Worm (Caenorhabditis elegans): ENCODE results near the gene trx-1.

The trx-1 gene

DNA sequence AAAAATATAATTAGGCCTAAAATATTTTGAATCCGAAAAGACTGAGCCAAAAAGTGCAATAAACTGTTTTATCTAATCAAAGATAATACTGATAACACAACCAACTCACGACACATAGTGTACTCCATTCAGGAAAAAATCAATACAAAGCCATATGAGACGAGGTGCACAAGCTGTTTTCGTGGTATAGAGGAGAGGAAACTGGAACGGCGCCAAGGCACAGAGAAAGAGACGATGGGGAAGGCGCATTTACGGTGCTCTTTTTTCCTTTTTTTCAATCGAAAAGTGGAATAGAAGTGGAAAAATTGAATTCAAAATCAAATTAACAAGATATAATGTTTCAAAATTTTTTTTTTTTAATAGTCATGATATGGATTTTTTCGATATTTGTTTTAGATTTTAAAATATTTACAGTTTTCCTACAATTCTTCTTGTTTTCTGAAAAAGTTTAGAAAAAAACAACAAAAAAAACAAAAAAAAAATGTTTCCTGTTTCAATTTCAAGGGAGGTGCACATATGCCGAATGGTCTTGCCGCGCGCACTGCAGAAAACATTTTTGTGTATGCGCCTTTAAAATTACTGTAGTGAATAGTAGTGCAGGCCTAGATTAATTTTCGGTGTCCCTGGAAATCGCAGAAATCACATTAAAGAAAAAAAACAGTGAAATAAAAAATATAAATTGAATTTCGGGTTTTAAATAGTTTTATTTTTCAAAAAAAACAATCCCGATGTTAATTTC is 5.2 kb upstream of the trx-1 start, which contains the start of gene B0228.7:
TSS of gene B0228.7 (minus strand) at position 627 of the 739 bp plus-strand sequence.
- peak; percentile 49 for TF ChIP-seq nfya-1 (tag; optimal IDR thresholded peaks at IDR 0.05; ENCODE audit: insufficient read depth)
- TF ChIP-seq nhr-77 (tag; optimal IDR thresholded peaks at IDR 0.05): no peak
- TF ChIP-seq ceh-28 (tag; optimal IDR thresholded peaks at IDR 0.05): peak; percentile 24
- TF ChIP-seq hmg-11 (tag; optimal IDR thresholded peaks at IDR 0.05): peak; percentile 10
- TF ChIP-seq pha-4 (tag; optimal IDR thresholded peaks at IDR 0.05): peak; percentile 64
- peak; percentile 78 for TF ChIP-seq elt-2 (tag; optimal IDR thresholded peaks at IDR 0.05)
- TF ChIP-seq ama-1 (optimal IDR thresholded peaks at IDR 0.05): peak; percentile 30
- TF ChIP-seq snpc-4 (tag; optimal IDR thresholded peaks at IDR 0.05): no peak
- peak; percentile 7 for TF ChIP-seq lin-39 (tag; optimal IDR thresholded peaks at IDR 0.05)
- no peak for TF ChIP-seq egl-5 (tag; optimal IDR thresholded peaks at IDR 0.05)
- TF ChIP-seq pqm-1 (tag; optimal IDR thresholded peaks at IDR 0.05): peak; percentile 38
- TF ChIP-seq lin-15B (tag; optimal IDR thresholded peaks at IDR 0.05): peak; percentile 22

DNA sequence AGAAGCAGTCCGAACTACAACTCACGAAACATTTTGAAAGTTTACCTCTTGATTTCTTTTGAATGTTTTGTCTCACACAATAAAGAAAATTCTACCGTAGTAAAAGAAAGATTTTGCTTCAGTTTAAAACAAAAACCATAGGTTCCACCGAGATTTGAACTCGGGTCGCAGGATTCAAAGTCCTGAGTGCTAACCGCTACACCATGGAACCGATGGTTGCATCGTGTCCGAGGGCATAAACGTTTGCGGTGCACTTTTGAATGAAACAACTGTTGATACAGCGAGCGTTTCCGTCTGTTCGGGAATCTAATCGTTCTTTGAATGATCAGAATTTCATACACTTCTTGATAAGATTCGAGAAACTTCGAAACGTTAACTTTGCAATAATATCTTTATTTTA is 3.4 kb upstream of the trx-1 start:
- TF ChIP-seq nhr-25 (tag; optimal IDR thresholded peaks at IDR 0.05): peak; percentile 34
- no peak for TF ChIP-seq daf-12 (tag; optimal IDR thresholded peaks at IDR 0.05)
- peak; percentile 65 for TF ChIP-seq jun-1 (tag; optimal IDR thresholded peaks at IDR 0.05)
- TF ChIP-seq elt-2 (tag; optimal IDR thresholded peaks at IDR 0.05): peak; percentile 77
- TF ChIP-seq aly-2 (tag; optimal IDR thresholded peaks at IDR 0.05): no peak
- peak; percentile 59 for TF ChIP-seq pqm-1 (tag; optimal IDR thresholded peaks at IDR 0.05)
- TF ChIP-seq nhr-12 (tag; optimal IDR thresholded peaks at IDR 0.05): no peak
- TF ChIP-seq nhr-43 (tag; optimal IDR thresholded peaks at IDR 0.05; ENCODE audit: poor library complexity, severe bottlenecking): peak; percentile 57
- TF ChIP-seq ceh-16 (tag; optimal IDR thresholded peaks at IDR 0.05): no peak
- peak; percentile 26 for TF ChIP-seq skn-1 (tag; optimal IDR thresholded peaks at IDR 0.05)
- TF ChIP-seq lsy-12 (tag; optimal IDR thresholded peaks at IDR 0.05): peak; percentile 40
- TF ChIP-seq ama-1 (optimal IDR thresholded peaks at IDR 0.05): peak; percentile 89
- TF ChIP-seq elt-1 (tag; optimal IDR thresholded peaks at IDR 0.05): no peak
- TF ChIP-seq nfya-1 (tag; optimal IDR thresholded peaks at IDR 0.05; ENCODE audit: insufficient read depth): peak; percentile 57
- no peak for TF ChIP-seq hmg-11 (tag; optimal IDR thresholded peaks at IDR 0.05)
- peak; percentile 11 for TF ChIP-seq lin-15B (tag; optimal IDR thresholded peaks at IDR 0.05)
- TF ChIP-seq ceh-9 (tag; optimal IDR thresholded peaks at IDR 0.05): no peak
- no peak for TF ChIP-seq egl-27 (tag; optimal IDR thresholded peaks at IDR 0.05)
- peak in 1 of 3 experiments; percentile 5 for TF ChIP-seq elt-3 (tag; optimal IDR thresholded peaks at IDR 0.05)
- TF ChIP-seq eor-1 (tag; optimal IDR thresholded peaks at IDR 0.05): no peak
- TF ChIP-seq R02D3.7 (tag; optimal IDR thresholded peaks at IDR 0.05): peak; percentile 13

DNA sequence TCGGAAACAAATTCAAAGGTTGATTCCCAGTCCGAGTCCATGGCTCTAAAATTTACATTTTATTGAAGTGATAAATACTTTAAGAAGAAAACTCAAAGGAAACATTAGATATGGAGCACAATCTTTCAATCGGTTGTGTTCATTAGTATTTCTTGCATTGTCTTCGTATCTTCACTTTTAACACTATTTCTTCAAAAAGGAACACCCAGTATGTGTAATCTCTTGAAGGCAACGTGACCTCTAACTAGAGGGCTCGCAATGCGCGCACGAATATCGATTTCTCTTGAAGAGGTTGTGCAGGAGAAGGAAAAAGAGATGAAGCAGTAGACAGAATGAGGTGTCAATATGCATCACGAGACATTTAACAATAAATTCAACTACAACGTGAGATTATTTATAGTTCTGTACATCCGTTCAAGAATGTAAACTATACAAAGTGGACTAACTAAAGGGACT is 1.7 kb upstream of the trx-1 start, which contains the start of the genes B0228.6 and B0228.1:
TSS of gene B0228.6 (minus strand) at position 51 of the 456 bp plus-strand sequence.
TSS of gene B0228.1 (plus strand) at position 228 of the 456 bp plus-strand sequence.
- TF ChIP-seq lin-39 (tag; optimal IDR thresholded peaks at IDR 0.05) (no peak), snpc-4 (tag; optimal IDR thresholded peaks at IDR 0.05) (peak; percentile 48)

DNA sequence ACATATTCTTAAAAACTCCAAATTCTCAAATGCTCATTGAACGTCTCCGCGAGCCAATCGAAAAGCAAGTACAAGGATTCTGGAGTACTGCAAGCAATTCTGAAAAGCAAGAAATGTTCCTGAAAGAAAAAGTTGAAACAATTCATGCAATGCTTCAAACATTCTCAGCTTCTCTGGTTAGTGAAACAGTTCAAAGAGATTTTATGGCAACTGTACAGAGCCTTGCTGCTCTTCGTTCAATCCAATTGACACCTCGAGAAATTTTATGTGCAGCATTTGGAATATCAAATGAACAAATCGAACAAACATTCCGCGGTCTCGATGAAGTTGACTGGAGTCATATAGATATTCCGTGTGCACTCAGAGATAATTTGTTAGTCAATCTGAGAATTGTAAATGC is 16.7 kb downstream of the trx-1 start:
- TF ChIP-seq daf-12 (tag; optimal IDR thresholded peaks at IDR 0.05) (no peak), nhr-76 (tag; optimal IDR thresholded peaks at IDR 0.05) (no peak), egl-27 (tag; optimal IDR thresholded peaks at IDR 0.05) (no peak), pha-4 (tag; optimal IDR thresholded peaks at IDR 0.05) (no peak), ceh-16 (tag; optimal IDR thresholded peaks at IDR 0.05) (no peak), zag-1 (tag; optimal IDR thresholded peaks at IDR 0.05) (no peak), nfya-1 (tag; optimal IDR thresholded peaks at IDR 0.05; ENCODE audit: insufficient read depth) (no peak), hmg-11 (tag; optimal IDR thresholded peaks at IDR 0.05) (no peak), aly-2 (tag; optimal IDR thresholded peaks at IDR 0.05) (no peak), ztf-4 (tag; optimal IDR thresholded peaks at IDR 0.05) (no peak), nhr-11 (tag; optimal IDR thresholded peaks at IDR 0.05) (no peak), snpc-4 (tag; optimal IDR thresholded peaks at IDR 0.05) (no peak), unc-62 (GFP tag; optimal IDR thresholded peaks at IDR 0.05) (no peak)

DNA sequence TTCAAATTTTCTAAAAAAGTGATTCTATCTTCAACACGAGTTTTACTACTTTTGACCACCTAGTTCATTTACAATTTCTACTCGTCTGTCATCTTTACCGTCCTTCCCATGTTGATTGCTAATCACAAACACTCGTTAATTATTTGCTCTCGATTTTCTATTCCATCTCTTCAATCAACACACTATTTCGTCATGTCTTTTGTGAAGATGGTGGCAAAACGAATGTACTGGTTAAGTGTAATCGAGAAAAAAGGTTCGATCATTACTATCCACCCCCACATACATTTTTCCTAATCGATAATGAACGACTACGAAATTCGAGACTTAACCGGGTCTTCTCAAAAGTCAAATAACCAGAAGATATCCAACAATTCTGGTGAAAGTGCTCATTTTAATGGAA is 28.8 kb downstream of the trx-1 start, which contains the start of gene cpna-2:
TSS of gene cpna-2 (plus strand) at position 301 of the 400 bp plus-strand sequence.
- no peak for TF ChIP-seq ZK546.5 (tag; optimal IDR thresholded peaks at IDR 0.05)
- TF ChIP-seq fos-1 (tag; optimal IDR thresholded peaks at IDR 0.05): no peak
- no peak for TF ChIP-seq fkh-2 (tag; optimal IDR thresholded peaks at IDR 0.05)
- no peak for TF ChIP-seq ceh-28 (tag; optimal IDR thresholded peaks at IDR 0.05)
- no peak for TF ChIP-seq unc-62 (GFP tag; optimal IDR thresholded peaks at IDR 0.05)
- TF ChIP-seq mdl-1 (tag; optimal IDR thresholded peaks at IDR 0.05): no peak
- TF ChIP-seq mml-1 (tag; optimal IDR thresholded peaks at IDR 0.05): no peak
- TF ChIP-seq jun-1 (tag; optimal IDR thresholded peaks at IDR 0.05): no peak
- TF ChIP-seq elt-2 (tag; optimal IDR thresholded peaks at IDR 0.05): no peak
- TF ChIP-seq lsy-12 (tag; optimal IDR thresholded peaks at IDR 0.05): no peak
- TF ChIP-seq elt-3 (tag; optimal IDR thresholded peaks at IDR 0.05): no peak
- TF ChIP-seq pha-4 (tag; optimal IDR thresholded peaks at IDR 0.05): no peak

Data from whole organism, L3 larva.